Fruit fly (Drosophila melanogaster) whole organism, prepupa: ENCODE data around the gene Pten.

ENCODE experiments used
- CG11762 ChIP-seq: fragments of 200-800 bp; sonication (Bioruptor generic); optimal IDR thresholded peaks from 3 replicates; lab custom pipeline; 2016; ENCODE audit warnings: missing biosample characterization, missing genetic modification characterization; ENCODE audit not compliant: insufficient read depth
- CG34406 ChIP-seq: fragments of 200-800 bp; sonication (Bioruptor generic); optimal IDR thresholded peaks from 3 replicates; lab custom pipeline; 2016; ENCODE audit warnings: missing biosample characterization, missing genetic modification characterization
- CG3919 ChIP-seq: fragments of 200-800 bp; sonication (Bioruptor generic); optimal IDR thresholded peaks from 3 replicates; lab custom pipeline; 2016; ENCODE audit warnings: missing biosample characterization, missing genetic modification characterization
- Eip75B ChIP-seq: fragments of 200-800 bp; sonication (Bioruptor generic); optimal IDR thresholded peaks from 3 replicates; lab custom pipeline; 2016; ENCODE audit warnings: missing biosample characterization, missing genetic modification characterization
- dsx ChIP-seq: fragments of 200-800 bp; optimal IDR thresholded peaks from 3 replicates; lab custom pipeline; 2019; ENCODE audit warnings: missing biosample characterization, mild to moderate bottlenecking, missing genetic modification characterization, moderate library complexity; ENCODE audit not compliant: poor library complexity, severe bottlenecking

- no peak for TF ChIP-seq CG3919 (GFP tag; lab: Kevin White, UChicago)
- TF ChIP-seq CG11762 (GFP tag; lab: Kevin White, UChicago): no peak
- TF ChIP-seq Eip75B (GFP tag; lab: Kevin White, UChicago): no peak
- no peak for TF ChIP-seq dsx (GFP tag; lab: Kevin White, UChicago)
- TF ChIP-seq CG34406 (GFP tag; lab: Kevin White, UChicago): no peak
Observed at dm6 chr2L:10280772-10281171, 19.9 kb upstream of the Pten start, which contains the start of gene CG34043.
